Worm (Caenorhabditis elegans) whole organism, L4 larva: Measurements from ENCODE around the gene nhr-132.
A peak's percentile ranks its signal among the peaks of the same experiment; 100 is the strongest.

Source experiments
- F26F4.8 ChIP-seq: fragments of 200-800 bp; sonication (Bioruptor generic); conservative IDR thresholded peaks from 2 replicates; pipeline ENCODE4 v1.3.6; 2022; ENCODE audit warnings: missing genetic modification characterization, missing compliant biosample characterization
- F37D6.2 ChIP-seq: sonication (generic microtip); optimal IDR thresholded peaks from 2 replicates; lab custom pipeline; 2016; ENCODE audit warnings: mild to moderate bottlenecking, missing genetic modification characterization, missing compliant biosample characterization
- F44E2.7 ChIP-seq: fragments of 200-800 bp; sonication (Bioruptor generic); IDR thresholded peaks from 2 replicates; pipeline ENCODE4 v2.1.2; 2022; ENCODE audit warnings: missing genetic modification characterization, missing compliant biosample characterization
- T20F7.1 ChIP-seq: fragments of 200-800 bp; sonication (Bioruptor generic); optimal IDR thresholded peaks from 2 replicates; lab custom pipeline; 2018; ENCODE audit warnings: mild to moderate bottlenecking, missing genetic modification characterization, missing compliant biosample characterization
- Y48G9A.11 ChIP-seq: fragments of 200-800 bp; sonication (Bioruptor generic); IDR thresholded peaks from 2 replicates; pipeline ENCODE4 v1.3.6; 2022; ENCODE audit warnings: missing genetic modification reagents, missing genetic modification characterization, missing compliant biosample characterization
- Y5F2A.4 ChIP-seq: fragments of 200-800 bp; sonication (Bioruptor generic); optimal IDR thresholded peaks from 2 replicates; lab custom pipeline; 2018; ENCODE audit warnings: mild to moderate bottlenecking, missing genetic modification characterization, missing compliant biosample characterization
- aha-1 ChIP-seq: fragments of 150-350 bp; peaks from one replicate; lab custom pipeline; 2014; ENCODE audit warnings: missing biosample characterization, missing genetic modification characterization
- aly-2 ChIP-seq: sonication (generic microtip); optimal IDR thresholded peaks from 2 replicates; lab custom pipeline; 2018; ENCODE audit warnings: missing biosample characterization, missing genetic modification characterization
- ama-1 ChIP-seq: fragments of 150-350 bp; optimal IDR thresholded peaks from 2 replicates; lab custom pipeline; 2014; ENCODE audit warnings: inconsistent platforms, mixed read lengths
- arid-1 ChIP-seq: fragments of 200-800 bp; sonication (Bioruptor generic); conservative IDR thresholded peaks from 2 replicates; pipeline ENCODE4 v1.3.6; 2022; ENCODE audit warnings: missing genetic modification reagents, missing genetic modification characterization, missing compliant biosample characterization
- ceh-28 ChIP-seq: fragments of 150-350 bp; optimal IDR thresholded peaks from 2 replicates; lab custom pipeline; 2014; ENCODE audit warnings: missing biosample characterization, missing genetic modification reagents, missing genetic modification characterization
- ceh-44 ChIP-seq: fragments of 200-800 bp; sonication (Bioruptor generic); IDR thresholded peaks from 2 replicates; pipeline ENCODE4 v1.3.6; 2022; ENCODE audit warnings: missing genetic modification reagents, missing genetic modification characterization, missing compliant biosample characterization
- ceh-82 ChIP-seq: sonication (generic microtip); optimal IDR thresholded peaks from 2 replicates; lab custom pipeline; 2017; ENCODE audit warnings: missing biosample characterization, missing genetic modification characterization
- daf-12 ChIP-seq: fragments of 150-350 bp; optimal IDR thresholded peaks from 2 replicates; lab custom pipeline; 2014; ENCODE audit warnings: missing biosample characterization, missing genetic modification reagents, missing genetic modification characterization
- daf-16 ChIP-seq, 3 experiments: sonication (generic microtip); optimal IDR thresholded peaks; 2 replicates each; lab custom pipeline; 2016 to 2017; ENCODE audit warnings: missing genetic modification characterization in 3 of 3, missing genetic modification reagents in 3 of 3, mild to moderate bottlenecking in 2 of 3, missing compliant biosample characterization in 2 of 3, missing biosample characterization in 1 of 3, moderate library complexity in 1 of 3
- daf-19 ChIP-seq: fragments of 200-800 bp; sonication (Bioruptor generic); conservative IDR thresholded peaks from 2 replicates; pipeline ENCODE4 v1.3.6; 2022; ENCODE audit warnings: missing genetic modification characterization, missing compliant biosample characterization
- dpl-1 ChIP-seq: fragments of 150-350 bp; optimal IDR thresholded peaks from 2 replicates; lab custom pipeline; 2014; ENCODE audit warnings: missing biosample characterization, missing genetic modification reagents, missing genetic modification characterization
- duxl-1 ChIP-seq: sonication (generic microtip); optimal IDR thresholded peaks from 2 replicates; lab custom pipeline; 2016; ENCODE audit warnings: mild to moderate bottlenecking, missing genetic modification characterization, moderate library complexity, missing compliant biosample characterization; ENCODE audit not compliant: poor library complexity
- fkh-10 ChIP-seq: fragments of 150-350 bp; optimal IDR thresholded peaks from 2 replicates; lab custom pipeline; 2014; ENCODE audit warnings: missing biosample characterization, missing genetic modification reagents, missing genetic modification characterization
- gei-8 ChIP-seq: fragments of 200-800 bp; sonication (Bioruptor generic); optimal IDR thresholded peaks from 2 replicates; lab custom pipeline; 2018; ENCODE audit warnings: mild to moderate bottlenecking, missing genetic modification characterization, missing compliant biosample characterization
- hif-1 ChIP-seq, 2 experiments: sonication (generic microtip); optimal IDR thresholded peaks; 2 replicates each; lab custom pipeline; 2016 to 2017; ENCODE audit warnings: missing compliant biosample characterization in 2 of 2, missing genetic modification characterization in 2 of 2, missing genetic modification reagents in 2 of 2, missing genotype in 2 of 2, mild to moderate bottlenecking in 1 of 2
- hlh-11 ChIP-seq: fragments of 200-800 bp; sonication (Bioruptor generic); optimal IDR thresholded peaks from 2 replicates; lab custom pipeline; 2018; ENCODE audit warnings: mild to moderate bottlenecking, missing genetic modification characterization, missing compliant biosample characterization
- hlh-30 ChIP-seq: sonication (generic microtip); optimal IDR thresholded peaks from 2 replicates; lab custom pipeline; 2017; ENCODE audit warnings: antibody characterized with exemption, mild to moderate bottlenecking, missing genetic modification characterization, missing compliant biosample characterization; ENCODE audit not compliant: insufficient read depth
- hmg-1.1 ChIP-seq: fragments of 200-800 bp; sonication (Bioruptor generic); IDR thresholded peaks from 2 replicates; pipeline ENCODE4 v1.3.6; 2022; ENCODE audit warnings: missing genetic modification reagents, missing genetic modification characterization, missing compliant biosample characterization
- lin-1 ChIP-seq: fragments of 200-800 bp; sonication (Bioruptor generic); IDR thresholded peaks from 2 replicates; pipeline ENCODE4 v1.3.6; 2022; ENCODE audit warnings: missing genetic modification reagents, missing genetic modification characterization, missing compliant biosample characterization
- lin-13 ChIP-seq: fragments of 150-350 bp; optimal IDR thresholded peaks from 2 replicates; lab custom pipeline; 2014; ENCODE audit warnings: missing biosample characterization, missing genetic modification reagents, missing genetic modification characterization
- lin-15B ChIP-seq: fragments of 150-350 bp; sonication (generic microtip); optimal IDR thresholded peaks from 3 replicates; lab custom pipeline; 2014; ENCODE audit warnings: missing biosample characterization, missing genetic modification characterization
- lin-29 ChIP-seq: fragments of 200-800 bp; sonication (Bioruptor generic); IDR thresholded peaks from 2 replicates; pipeline ENCODE4 v1.3.6; 2022; ENCODE audit warnings: missing genetic modification reagents, missing genetic modification characterization, missing compliant biosample characterization
- lin-38 ChIP-seq: fragments of 200-800 bp; sonication (Bioruptor generic); IDR thresholded peaks from 2 replicates; pipeline ENCODE4 v1.3.6; 2022; ENCODE audit warnings: missing genetic modification reagents, missing genetic modification characterization, missing compliant biosample characterization
- lin-39 ChIP-seq: fragments of 150-350 bp; optimal IDR thresholded peaks from 2 replicates; lab custom pipeline; 2014; ENCODE audit warnings: missing biosample characterization, missing genetic modification reagents, missing genetic modification characterization
- madf-5 ChIP-seq, 2 experiments: fragments of 200-800 bp; sonication (Bioruptor generic); IDR thresholded peaks; 2 replicates each; pipeline ENCODE4 v1.3.6; 2022; ENCODE audit warnings: missing compliant biosample characterization in 2 of 2, missing genetic modification characterization in 2 of 2
- mdl-1 ChIP-seq, 2 experiments: fragments of 150-350 bp in 1 of 2; sonication (generic microtip) in 1 of 2; optimal IDR thresholded peaks; 2 replicates each; lab custom pipeline; 2014 to 2017; ENCODE audit warnings: missing biosample characterization in 2 of 2, missing genetic modification characterization in 2 of 2
- mdt-29 ChIP-seq: fragments of 200-800 bp; sonication (Bioruptor generic); IDR thresholded peaks from 2 replicates; pipeline ENCODE4 v1.3.6; 2022; ENCODE audit warnings: missing genetic modification reagents, missing genetic modification characterization, missing compliant biosample characterization
- mes-2 ChIP-seq: sonication (generic microtip); optimal IDR thresholded peaks from 2 replicates; lab custom pipeline; 2016; ENCODE audit warnings: missing genotype, mild to moderate bottlenecking, missing genetic modification characterization, missing compliant biosample characterization; ENCODE audit not compliant: poor library complexity, severe bottlenecking
- nhr-10 ChIP-seq: fragments of 150-350 bp; optimal IDR thresholded peaks from 2 replicates; lab custom pipeline; 2014; ENCODE audit warnings: missing biosample characterization, missing genetic modification characterization
- nhr-102 ChIP-seq: sonication (generic microtip); optimal IDR thresholded peaks from 2 replicates; lab custom pipeline; 2016; ENCODE audit warnings: mild to moderate bottlenecking, missing genetic modification characterization, moderate library complexity, missing compliant biosample characterization
- nhr-237 ChIP-seq: sonication (generic microtip); optimal IDR thresholded peaks from 2 replicates; lab custom pipeline; 2017; ENCODE audit warnings: missing biosample characterization, missing genetic modification characterization
- nhr-25 ChIP-seq: sonication (generic microtip); optimal IDR thresholded peaks from 2 replicates; lab custom pipeline; 2017; ENCODE audit warnings: missing genetic modification characterization, mild to moderate bottlenecking, missing compliant biosample characterization, antibody characterized with exemption, moderate library complexity, borderline replicate concordance; ENCODE audit not compliant: insufficient read depth
- nhr-28 ChIP-seq: fragments of 150-350 bp; optimal IDR thresholded peaks from 2 replicates; lab custom pipeline; 2014; ENCODE audit warnings: missing biosample characterization, missing genetic modification characterization
- nhr-41 ChIP-seq: fragments of 200-800 bp; sonication (Bioruptor generic); IDR thresholded peaks from 2 replicates; pipeline ENCODE4 v1.3.6; 2022; ENCODE audit warnings: missing genetic modification reagents, missing genetic modification characterization, missing compliant biosample characterization
- nhr-6 ChIP-seq: fragments of 150-350 bp; optimal IDR thresholded peaks from 2 replicates; lab custom pipeline; 2014; ENCODE audit warnings: missing biosample characterization, missing genetic modification characterization
- nhr-77 ChIP-seq: fragments of 150-350 bp; optimal IDR thresholded peaks from 2 replicates; lab custom pipeline; 2014; ENCODE audit warnings: missing biosample characterization, missing genetic modification characterization
- pha-4 ChIP-seq, 2 experiments: fragments of 150-350 bp in 1 of 2; fragments of 200-800 bp in 1 of 2; sonication (Bioruptor generic) in 1 of 2; IDR thresholded peaks in 1 of 2; optimal IDR thresholded peaks in 1 of 2; 2 replicates each; pipeline versions ENCODE4 v1.3.6 to Lab custom; 2014 to 2022; ENCODE audit warnings: missing genetic modification characterization in 2 of 2, missing genetic modification reagents in 2 of 2, missing biosample characterization in 1 of 2, missing compliant biosample characterization in 1 of 2
- php-3 ChIP-seq: fragments of 200-800 bp; sonication (Bioruptor generic); IDR thresholded peaks from 2 replicates; pipeline ENCODE4 v1.3.6; 2022; ENCODE audit warnings: missing genetic modification reagents, missing genetic modification characterization, missing compliant biosample characterization
- saeg-2 ChIP-seq: fragments of 200-800 bp; sonication (Bioruptor generic); IDR thresholded peaks from 2 replicates; pipeline ENCODE4 v1.3.6; 2022; ENCODE audit warnings: missing genetic modification reagents, missing genetic modification characterization, missing compliant biosample characterization
- sdz-12 ChIP-seq: fragments of 200-800 bp; sonication (Bioruptor generic); optimal IDR thresholded peaks from 2 replicates; lab custom pipeline; 2018; ENCODE audit warnings: mild to moderate bottlenecking, missing genetic modification characterization, missing compliant biosample characterization
- snpc-4 ChIP-seq: fragments of 150-350 bp; optimal IDR thresholded peaks from 2 replicates; lab custom pipeline; 2014; ENCODE audit warnings: missing biosample characterization, missing genetic modification characterization
- tra-1 ChIP-seq: fragments of 200-800 bp; sonication (Bioruptor generic); IDR thresholded peaks from 2 replicates; pipeline ENCODE4 v1.3.6; 2022; ENCODE audit warnings: missing genetic modification reagents, missing genetic modification characterization, missing compliant biosample characterization
- unc-39 ChIP-seq: sonication (generic microtip); optimal IDR thresholded peaks from 2 replicates; lab custom pipeline; 2017; ENCODE audit warnings: missing biosample characterization, missing genetic modification characterization
- ztf-11 ChIP-seq: fragments of 150-350 bp; optimal IDR thresholded peaks from 2 replicates; lab custom pipeline; 2014; ENCODE audit warnings: missing biosample characterization, missing genetic modification characterization
- ztf-7 ChIP-seq: fragments of 150-350 bp; optimal IDR thresholded peaks from 2 replicates; lab custom pipeline; 2014; ENCODE audit warnings: missing biosample characterization, missing genetic modification characterization

nhr-132 gene

ce11 chrV:532046-532445 lies 2.2 kb upstream of the nhr-132 start, which contains the start of gene nhr-58 (continued):
- TF ChIP-seq F26F4.8 (no peak), gei-8 (no peak), ceh-44 (GFP tag; lab: Robert Waterston, UW) (no peak), daf-12 (tag; lab: Kevin White, UChicago) (no peak), hlh-30 (tag; lab: Kevin White, UChicago) (peak; percentile 79), nhr-102 (tag; lab: Kevin White, UChicago) (peak; percentile 84), mes-2 (tag; lab: Kevin White, UChicago) (peak; percentile 76), lin-39 (tag; lab: Kevin White, UChicago) (no peak), nhr-237 (no peak), ceh-82 (tag; lab: Kevin White, UChicago) (no peak), hif-1 (tag; optimal IDR thresholded peaks at IDR 0.05; lab: Kevin White, UChicago) (peak in 1 of 2 experiments; percentile 42), ztf-7 (tag; lab: Kevin White, UChicago) (peak; percentile 77), unc-39 (tag; lab: Kevin White, UChicago) (no peak), aly-2 (no peak), php-3 (GFP tag; lab: Robert Waterston, UW) (no peak), fkh-10 (GFP tag; lab: Kevin White, UChicago) (no peak), daf-19 (GFP tag; lab: Robert Waterston, UW) (no peak), hmg-1.1 (GFP tag; lab: Robert Waterston, UW) (0 out of 2 replicates have a peak, but pooled peaks have one; percentile 28), dpl-1 (GFP tag; lab: Kevin White, UChicago) (peak; percentile 16), ceh-28 (no peak), F44E2.7 (GFP tag; lab: Robert Waterston, UW) (no peak), T20F7.1 (no peak), aha-1 (tag; lab: Kevin White, UChicago) (no peak), mdl-1 (tag; optimal IDR thresholded peaks at IDR 0.05; lab: Kevin White, UChicago) (peak; percentile 74 to 86), hlh-11 (peak; percentile 96), arid-1 (GFP tag; lab: Robert Waterston, UW) (no peak), Y48G9A.11 (no peak), ama-1 (no peak), duxl-1 (tag; lab: Kevin White, UChicago) (peak; percentile 32), ztf-11 (no peak), F37D6.2 (tag; lab: Kevin White, UChicago) (no peak), nhr-77 (peak; percentile 92), snpc-4 (no peak), sdz-12 (no peak), lin-29 (GFP tag; lab: Robert Waterston, UW) (no peak), tra-1 (GFP tag; lab: Robert Waterston, UW) (no peak), mdt-29 (no peak), lin-38 (no peak), daf-16 (GFP tag; optimal IDR thresholded peaks at IDR 0.05; lab: Kevin White, UChicago) (no peak), daf-16 (tag; optimal IDR thresholded peaks at IDR 0.05; lab: Kevin White, UChicago) (peak; percentile 63), lin-13 (GFP tag; lab: Kevin White, UChicago) (no peak), nhr-6 (tag; lab: Kevin White, UChicago) (peak; percentile 79), madf-5 (GFP tag; IDR thresholded peaks at IDR 0.05; lab: Robert Waterston, UW) (no peak), nhr-41 (GFP tag; lab: Robert Waterston, UW) (no peak), nhr-28 (tag; lab: Kevin White, UChicago) (peak; percentile 98), lin-15B (tag; lab: Kevin White, UChicago) (no peak), nhr-10 (peak; percentile 59), Y5F2A.4 (GFP tag; lab: Kevin White, UChicago) (no peak), pha-4 (GFP tag; IDR thresholded peaks at IDR 0.05; lab: Robert Waterston, UW) (no peak), pha-4 (tag; optimal IDR thresholded peaks at IDR 0.05; lab: Kevin White, UChicago) (peak; percentile 52), saeg-2 (GFP tag; lab: Robert Waterston, UW) (no peak), nhr-25 (tag; lab: Kevin White, UChicago) (peak; percentile 59), lin-1 (GFP tag; lab: Robert Waterston, UW) (peak; percentile 90)
